Worm (Caenorhabditis elegans) whole organism, young adult: Measurements from ENCODE around the gene bus-17.

Source experiments
- B0035.1 ChIP-seq: sonication (generic microtip); optimal IDR thresholded peaks from 2 replicates; lab custom pipeline; 2016; ENCODE audit warnings: missing genetic modification characterization, mild to moderate bottlenecking, missing compliant biosample characterization, missing genotype, missing genetic modification reagents
- D2030.7 ChIP-seq: fragments of 200-800 bp; sonication (Bioruptor generic); IDR thresholded peaks from 2 replicates; pipeline ENCODE4 v1.3.6; 2022; ENCODE audit warnings: missing genetic modification reagents, missing genetic modification characterization, missing compliant biosample characterization
- F22D6.2 ChIP-seq: sonication (generic microtip); optimal IDR thresholded peaks from 2 replicates; lab custom pipeline; 2016; ENCODE audit warnings: mild to moderate bottlenecking, missing genetic modification characterization, missing compliant biosample characterization
- F33H1.4 ChIP-seq: fragments of 200-800 bp; sonication (Bioruptor generic); IDR thresholded peaks from 2 replicates; pipeline ENCODE4 v1.3.6; 2022; ENCODE audit warnings: missing genetic modification reagents, missing genetic modification characterization, missing compliant biosample characterization
- F37B4.10 ChIP-seq: fragments of 200-800 bp; sonication (Bioruptor generic); IDR thresholded peaks from 2 replicates; pipeline ENCODE4 v1.3.6; 2022; ENCODE audit warnings: missing genetic modification characterization, missing compliant biosample characterization
- F49E8.2 ChIP-seq: sonication (generic microtip); optimal IDR thresholded peaks from 3 replicates; lab custom pipeline; 2017; ENCODE audit warnings: missing genetic modification characterization, mild to moderate bottlenecking, missing compliant biosample characterization, antibody characterized with exemption, moderate library complexity; ENCODE audit not compliant: insufficient read depth
- F57C9.4 ChIP-seq: sonication (generic microtip); optimal IDR thresholded peaks from 2 replicates; lab custom pipeline; 2017; ENCODE audit warnings: mild to moderate bottlenecking, missing genetic modification characterization, missing compliant biosample characterization
- Y53F4B.3 ChIP-seq: fragments of 200-800 bp; sonication (Bioruptor generic); IDR thresholded peaks from 2 replicates; pipeline ENCODE4 v1.3.6; 2022; ENCODE audit warnings: missing genetic modification reagents, missing genetic modification characterization, missing compliant biosample characterization
- ama-1 ChIP-seq, 3 experiments: fragments of 150-350 bp in 1 of 3; sonication (generic microtip) in 2 of 3; optimal IDR thresholded peaks; 2 replicates each; lab custom pipeline; 2014 to 2018; ENCODE audit warnings: missing biosample characterization in 2 of 3, missing genetic modification characterization in 2 of 3, missing genetic modification reagents in 2 of 3
- aptf-2 ChIP-seq: fragments of 200-800 bp; sonication (Bioruptor generic); conservative IDR thresholded peaks from 2 replicates; pipeline ENCODE4 v1.3.6; 2022; ENCODE audit warnings: missing genetic modification reagents, missing genetic modification characterization, missing compliant biosample characterization
- athp-1 ChIP-seq: sonication (generic microtip); optimal IDR thresholded peaks from 2 replicates; lab custom pipeline; 2017; ENCODE audit warnings: mild to moderate bottlenecking, missing genetic modification characterization, missing compliant biosample characterization
- attf-6 ChIP-seq: fragments of 200-800 bp; sonication (Bioruptor generic); IDR thresholded peaks from 2 replicates; pipeline ENCODE4 v1.3.6; 2022; ENCODE audit warnings: missing genetic modification reagents, missing genetic modification characterization, missing compliant biosample characterization
- bed-1 ChIP-seq: fragments of 200-800 bp; sonication (Bioruptor generic); IDR thresholded peaks from 2 replicates; pipeline ENCODE4 v1.3.6; 2022; ENCODE audit warnings: missing genetic modification reagents, missing genetic modification characterization, missing compliant biosample characterization
- ccch-3 ChIP-seq: fragments of 200-800 bp; sonication (Bioruptor generic); optimal IDR thresholded peaks from 2 replicates; lab custom pipeline; 2018; ENCODE audit warnings: mild to moderate bottlenecking, missing genetic modification characterization, missing compliant biosample characterization
- cebp-2 ChIP-seq: fragments of 200-800 bp; sonication (Bioruptor generic); IDR thresholded peaks from 2 replicates; pipeline ENCODE4 v1.3.6; 2022; ENCODE audit warnings: missing genetic modification characterization, missing compliant biosample characterization
- ceh-100 ChIP-seq: fragments of 200-800 bp; sonication (Bioruptor generic); IDR thresholded peaks from 2 replicates; pipeline ENCODE4 v1.3.6; 2022; ENCODE audit warnings: missing genetic modification reagents, missing genetic modification characterization, missing compliant biosample characterization
- ceh-40 ChIP-seq: fragments of 200-800 bp; sonication (Bioruptor generic); IDR thresholded peaks from 2 replicates; pipeline ENCODE4 v1.3.6; 2022; ENCODE audit warnings: missing genetic modification characterization, missing compliant biosample characterization
- ceh-58 ChIP-seq: fragments of 200-800 bp; sonication (Bioruptor generic); IDR thresholded peaks from 2 replicates; pipeline ENCODE4 v1.3.6; 2022; ENCODE audit warnings: missing genetic modification characterization, missing compliant biosample characterization
- ceh-91 ChIP-seq: fragments of 200-800 bp; sonication (Bioruptor generic); IDR thresholded peaks from 2 replicates; pipeline ENCODE4 v1.3.6; 2022; ENCODE audit warnings: missing genetic modification reagents, missing genetic modification characterization, missing compliant biosample characterization
- dpff-1 ChIP-seq: sonication (generic microtip); optimal IDR thresholded peaks from 2 replicates; lab custom pipeline; 2017; ENCODE audit warnings: mild to moderate bottlenecking, missing genetic modification characterization, missing compliant biosample characterization
- dpl-1 ChIP-seq: fragments of 150-350 bp; optimal IDR thresholded peaks from 2 replicates; lab custom pipeline; 2014; ENCODE audit warnings: missing biosample characterization, missing genetic modification reagents, missing genetic modification characterization
- egl-18 ChIP-seq: fragments of 200-800 bp; sonication (Bioruptor generic); IDR thresholded peaks from 2 replicates; pipeline ENCODE4 v1.3.6; 2022; ENCODE audit warnings: missing genetic modification reagents, missing genetic modification characterization, missing compliant biosample characterization
- gei-17 ChIP-seq: fragments of 200-800 bp; sonication (Bioruptor generic); optimal IDR thresholded peaks from 2 replicates; lab custom pipeline; 2018; ENCODE audit warnings: mild to moderate bottlenecking, missing genetic modification characterization, missing compliant biosample characterization
- hlh-12 ChIP-seq: sonication (generic microtip); optimal IDR thresholded peaks from 2 replicates; lab custom pipeline; 2016; ENCODE audit warnings: missing genetic modification characterization, missing compliant biosample characterization
- hmg-20 ChIP-seq: fragments of 200-800 bp; sonication (Bioruptor generic); IDR thresholded peaks from 2 replicates; pipeline ENCODE4 v1.3.6; 2022; ENCODE audit warnings: missing genetic modification reagents, missing genetic modification characterization, missing compliant biosample characterization
- hsf-1 ChIP-seq: fragments of 200-800 bp; sonication (Bioruptor generic); IDR thresholded peaks from 2 replicates; pipeline ENCODE4 v1.3.6; 2022; ENCODE audit warnings: missing genetic modification reagents, missing genetic modification characterization, missing compliant biosample characterization
- let-526 ChIP-seq: fragments of 200-800 bp; sonication (Bioruptor generic); IDR thresholded peaks from 2 replicates; pipeline ENCODE4 v1.3.6; 2022; ENCODE audit warnings: missing genetic modification reagents, missing genetic modification characterization, missing compliant biosample characterization
- let-607 ChIP-seq, 2 experiments: fragments of 200-800 bp in 1 of 2; sonication (Bioruptor generic) in 1 of 2; sonication (generic microtip) in 1 of 2; optimal IDR thresholded peaks; 2 replicates each; lab custom pipeline; 2016 to 2018; ENCODE audit warnings: mild to moderate bottlenecking in 2 of 2, missing compliant biosample characterization in 2 of 2, missing genetic modification characterization in 2 of 2, moderate library complexity in 2 of 2, missing genotype in 1 of 2
- lin-35 ChIP-seq, 3 experiments: fragments of 150-350 bp in 2 of 3; sonication (generic microtip) in 1 of 3; optimal IDR thresholded peaks; 2 replicates each; lab custom pipeline; 2014 to 2018; ENCODE audit warnings: missing biosample characterization in 3 of 3, missing genetic modification characterization in 3 of 3, missing genetic modification reagents in 3 of 3
- lir-1 ChIP-seq: fragments of 200-800 bp; sonication (Bioruptor generic); conservative IDR thresholded peaks from 2 replicates; pipeline ENCODE4 v1.3.6; 2022; ENCODE audit warnings: missing genetic modification reagents, missing genetic modification characterization, missing compliant biosample characterization
- madf-10 ChIP-seq: sonication (generic microtip); optimal IDR thresholded peaks from 2 replicates; lab custom pipeline; 2016; ENCODE audit warnings: mild to moderate bottlenecking, missing genetic modification characterization, missing compliant biosample characterization
- madf-6 ChIP-seq: fragments of 200-800 bp; sonication (Bioruptor generic); IDR thresholded peaks from 2 replicates; pipeline ENCODE4 v1.3.6; 2022; ENCODE audit warnings: missing genetic modification reagents, missing genetic modification characterization, missing compliant biosample characterization
- mxl-1 ChIP-seq: sonication (generic microtip); optimal IDR thresholded peaks from 2 replicates; lab custom pipeline; 2016; ENCODE audit warnings: missing genetic modification characterization, missing compliant biosample characterization
- nfyb-1 ChIP-seq: fragments of 200-800 bp; sonication (Bioruptor generic); IDR thresholded peaks from 2 replicates; pipeline ENCODE4 v1.3.6; 2022; ENCODE audit warnings: missing genetic modification reagents, missing genetic modification characterization, missing compliant biosample characterization
- nhr-80 ChIP-seq: sonication (generic microtip); optimal IDR thresholded peaks from 2 replicates; lab custom pipeline; 2016; ENCODE audit warnings: missing genetic modification characterization, missing compliant biosample characterization
- pbrm-1 ChIP-seq: fragments of 200-800 bp; sonication (Bioruptor generic); IDR thresholded peaks from 2 replicates; pipeline ENCODE4 v1.3.6; 2022; ENCODE audit warnings: missing genetic modification reagents, missing genetic modification characterization, missing compliant biosample characterization
- sdz-38 ChIP-seq: sonication (generic microtip); optimal IDR thresholded peaks from 2 replicates; lab custom pipeline; 2016; ENCODE audit warnings: missing genotype, missing genetic modification characterization, missing compliant biosample characterization
- sptf-2 ChIP-seq: fragments of 200-800 bp; sonication (Bioruptor generic); optimal IDR thresholded peaks from 2 replicates; lab custom pipeline; 2018; ENCODE audit warnings: mild to moderate bottlenecking, missing genetic modification characterization, missing compliant biosample characterization
- tbp1 ChIP-seq: fragments of 200-800 bp; sonication (Bioruptor generic); optimal IDR thresholded peaks from 2 replicates; lab custom pipeline; 2018; ENCODE audit warnings: mild to moderate bottlenecking, missing genetic modification characterization, missing compliant biosample characterization
- zfh-2 ChIP-seq: fragments of 200-800 bp; sonication (Bioruptor generic); conservative IDR thresholded peaks from 2 replicates; pipeline ENCODE4 v1.3.6; 2022; ENCODE audit warnings: missing genetic modification reagents, missing genetic modification characterization, missing compliant biosample characterization
- zim-3 ChIP-seq: sonication (generic microtip); optimal IDR thresholded peaks from 2 replicates; lab custom pipeline; 2017; ENCODE audit warnings: mild to moderate bottlenecking, missing genetic modification characterization, moderate library complexity, missing compliant biosample characterization
- ztf-22 ChIP-seq: fragments of 200-800 bp; sonication (Bioruptor generic); optimal IDR thresholded peaks from 2 replicates; lab custom pipeline; 2018; ENCODE audit warnings: mild to moderate bottlenecking, missing genetic modification characterization, moderate library complexity, missing compliant biosample characterization
- ztf-28 ChIP-seq: fragments of 200-800 bp; sonication (Bioruptor generic); IDR thresholded peaks from 2 replicates; pipeline ENCODE4 v1.3.6; 2022; ENCODE audit warnings: missing genetic modification reagents, missing genetic modification characterization, missing compliant biosample characterization
- ztf-3 ChIP-seq: fragments of 200-800 bp; sonication (Bioruptor generic); optimal IDR thresholded peaks from 2 replicates; lab custom pipeline; 2018; ENCODE audit warnings: mild to moderate bottlenecking, missing genetic modification characterization, missing compliant biosample characterization
- ztf-6 ChIP-seq: fragments of 200-800 bp; sonication (Bioruptor generic); IDR thresholded peaks from 2 replicates; pipeline ENCODE4 v1.3.6; 2022; ENCODE audit warnings: missing genetic modification reagents, missing genetic modification characterization, missing compliant biosample characterization

bus-17 gene

ce11 chrX:15736419-15736818, 29.7 kb downstream of the bus-17 start (continued):
- TF ChIP-seq sptf-2 (GFP tag; lab: Kevin White, UChicago): no peak
- TF ChIP-seq D2030.7 (GFP tag; lab: Robert Waterston, UW): no peak
- TF ChIP-seq ccch-3 (GFP tag; lab: Kevin White, UChicago): no peak
- TF ChIP-seq egl-18 (GFP tag; lab: Robert Waterston, UW): no peak
- TF ChIP-seq ztf-28 (GFP tag; lab: Robert Waterston, UW): no peak
- no peak for TF ChIP-seq Y53F4B.3 (GFP tag; lab: Robert Waterston, UW)
- peak; percentile 47 for TF ChIP-seq nhr-80 (tag; lab: Kevin White, UChicago)
- peak; percentile 41 for TF ChIP-seq F22D6.2 (tag; lab: Kevin White, UChicago)
- peak in 1 of 2 experiments; percentile 64 for TF ChIP-seq let-607 (tag; optimal IDR thresholded peaks at IDR 0.05; lab: Kevin White, UChicago)
- TF ChIP-seq sdz-38 (tag; lab: Kevin White, UChicago): no peak
- TF ChIP-seq bed-1: no peak
- TF ChIP-seq athp-1 (tag; lab: Kevin White, UChicago): no peak
- no peak for TF ChIP-seq ama-1 (optimal IDR thresholded peaks at IDR 0.05; lab: Kevin White, UChicago)
- TF ChIP-seq ama-1 (GFP tag; optimal IDR thresholded peaks at IDR 0.05; lab: Kevin White, UChicago): no peak
- TF ChIP-seq ztf-3: no peak
- peak; percentile 67 for TF ChIP-seq tbp1 (GFP tag; lab: Kevin White, UChicago)
- no peak for TF ChIP-seq lir-1 (GFP tag; lab: Robert Waterston, UW)
- no peak for TF ChIP-seq zfh-2 (GFP tag; lab: Robert Waterston, UW)
- TF ChIP-seq F33H1.4 (GFP tag; lab: Robert Waterston, UW): no peak
- no peak for TF ChIP-seq ztf-22 (GFP tag; lab: Kevin White, UChicago)
- TF ChIP-seq gei-17 (GFP tag; lab: Kevin White, UChicago): peak; percentile 93
- no peak for TF ChIP-seq B0035.1 (tag; lab: Kevin White, UChicago)
- TF ChIP-seq madf-6 (GFP tag; lab: Robert Waterston, UW): no peak
- TF ChIP-seq pbrm-1: no peak
- no peak for TF ChIP-seq mxl-1 (tag; lab: Kevin White, UChicago)

- TF ChIP-seq sptf-2 (GFP tag; lab: Kevin White, UChicago): no peak
- TF ChIP-seq dpff-1 (tag; lab: Kevin White, UChicago): no peak
- TF ChIP-seq hlh-12 (tag; lab: Kevin White, UChicago): no peak
- no peak for TF ChIP-seq ceh-100 (GFP tag; lab: Robert Waterston, UW)
- no peak for TF ChIP-seq ztf-6
- TF ChIP-seq athp-1 (tag; lab: Kevin White, UChicago): no peak
- TF ChIP-seq hsf-1 (GFP tag; lab: Robert Waterston, UW): no peak
- no peak for TF ChIP-seq dpl-1 (GFP tag; lab: Kevin White, UChicago)
- TF ChIP-seq ccch-3 (GFP tag; lab: Kevin White, UChicago): no peak
- no peak for TF ChIP-seq sdz-38 (tag; lab: Kevin White, UChicago)
- no peak for TF ChIP-seq lin-35 (GFP tag; optimal IDR thresholded peaks at IDR 0.05; lab: Kevin White, UChicago)
- TF ChIP-seq nfyb-1 (GFP tag; lab: Robert Waterston, UW): no peak
- TF ChIP-seq ceh-58 (GFP tag; lab: Robert Waterston, UW): no peak
Measured at ce11 chrX:15731668-15732067, 34.5 kb downstream of the bus-17 start, which contains the start of gene lin-15A. lin-15A (plus strand) TSS chrX:15731968.

ce11 chrX:15730342-15730741, 35.8 kb downstream of the bus-17 start:
- no peak for TF ChIP-seq attf-6 (GFP tag; lab: Robert Waterston, UW)
- TF ChIP-seq F37B4.10 (GFP tag; lab: Robert Waterston, UW): no peak
- TF ChIP-seq F57C9.4: no peak
- TF ChIP-seq let-526: no peak
- TF ChIP-seq madf-10 (tag; lab: Kevin White, UChicago): no peak
- TF ChIP-seq hmg-20 (GFP tag; lab: Robert Waterston, UW): no peak
- no peak for TF ChIP-seq F49E8.2 (tag; lab: Kevin White, UChicago)
- no peak for TF ChIP-seq aptf-2 (GFP tag; lab: Robert Waterston, UW)
- no peak for TF ChIP-seq ceh-91 (GFP tag; lab: Robert Waterston, UW)
- no peak for TF ChIP-seq ceh-40 (GFP tag; lab: Robert Waterston, UW)
- TF ChIP-seq cebp-2 (GFP tag; lab: Robert Waterston, UW): no peak
- TF ChIP-seq ama-1 (optimal IDR thresholded peaks at IDR 0.05; lab: Kevin White, UChicago): no peak
- no peak for TF ChIP-seq ama-1 (GFP tag; optimal IDR thresholded peaks at IDR 0.05; lab: Kevin White, UChicago)
- no peak for TF ChIP-seq zim-3 (tag; lab: Kevin White, UChicago)
